Worm (Caenorhabditis elegans): Measurements from ENCODE around the gene F33H12.7.

- TF ChIP-seq nfya-1 (tag; optimal IDR thresholded peaks at IDR 0.05) (no peak), ama-1 (optimal IDR thresholded peaks at IDR 0.05) (no peak), fkh-10 (GFP tag; optimal IDR thresholded peaks at IDR 0.05) (no peak), nhr-11 (tag; optimal IDR thresholded peaks at IDR 0.05) (no peak), ets-4 (tag; optimal IDR thresholded peaks at IDR 0.05) (no peak), ceh-34 (tag; optimal IDR thresholded peaks at IDR 0.05) (no peak), unc-42 (tag; optimal IDR thresholded peaks at IDR 0.05) (no peak), ref-2 (tag; optimal IDR thresholded peaks at IDR 0.05) (no peak), ceh-9 (tag; optimal IDR thresholded peaks at IDR 0.05) (no peak)
These were observed 8.5 kb downstream of the F33H12.7 start for ce11 chrII:2578216-2578615.
